Worm (Caenorhabditis elegans): ENCODE data around the gene F43H9.3.

DNA sequence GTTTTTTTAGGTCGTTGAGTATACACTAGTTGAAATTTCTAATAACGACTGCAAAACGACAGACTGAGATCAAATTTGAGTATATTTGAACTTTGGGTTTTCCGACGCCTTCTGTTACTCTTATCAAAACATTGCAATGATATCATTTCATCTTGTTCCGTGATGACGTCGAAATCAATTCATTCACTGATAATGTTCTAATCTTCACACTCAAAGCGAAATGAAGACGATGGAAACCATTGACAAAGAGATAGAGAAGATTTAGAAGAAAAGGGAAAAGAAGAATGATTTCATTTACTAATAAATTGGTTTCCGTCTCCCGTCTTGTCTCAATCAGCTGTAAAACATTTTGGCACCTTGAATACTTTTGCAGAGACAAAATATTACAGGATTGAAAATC lies 48.4 kb upstream of the F43H9.3 start:
- no peak for TF ChIP-seq xnd-1 (tag; optimal IDR thresholded peaks at IDR 0.05)
- TF ChIP-seq unc-130 (GFP tag; optimal IDR thresholded peaks at IDR 0.05), result no peak
- no peak for TF ChIP-seq lir-1 (GFP tag; conservative IDR thresholded peaks at IDR 0.05)
- TF ChIP-seq unc-62 (GFP tag; optimal IDR thresholded peaks at IDR 0.05), result no peak
- TF ChIP-seq D2030.7 (GFP tag; IDR thresholded peaks at IDR 0.05), result no peak
- no peak for TF ChIP-seq him-1 (tag; optimal IDR thresholded peaks at IDR 0.05)
- no peak for TF ChIP-seq hrde-1 (tag; optimal IDR thresholded peaks at IDR 0.05; ENCODE audit: borderline replicate concordance)
- no peak for TF ChIP-seq F10E7.11 (tag; optimal IDR thresholded peaks at IDR 0.05)
- no peak for TF ChIP-seq efl-1 (GFP tag; optimal IDR thresholded peaks at IDR 0.05)
- no peak for TF ChIP-seq pha-4 (tag; optimal IDR thresholded peaks at IDR 0.05)

Measured in whole organism, young adult.